Worm (Caenorhabditis elegans): ENCODE results near the gene K11D12.13.

The K11D12.13 gene

DNA sequence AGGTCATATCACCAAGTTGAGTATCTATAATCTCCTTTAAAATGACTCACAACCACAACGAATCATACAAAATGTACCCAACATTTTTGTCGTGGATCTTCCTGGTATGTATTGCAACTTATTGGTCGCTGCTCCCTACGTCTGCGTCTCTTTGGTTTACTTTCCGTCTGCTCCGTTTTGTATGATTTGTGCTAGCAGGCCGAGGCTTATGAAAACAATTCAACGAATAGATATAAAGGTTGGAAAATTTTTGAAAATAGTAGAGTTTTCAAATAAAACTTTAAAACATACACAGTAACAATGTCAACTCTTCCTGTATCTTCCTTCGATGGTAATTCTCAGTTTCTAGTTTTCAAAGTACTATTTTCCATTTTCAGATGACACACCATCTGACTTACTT, 31.8 kb upstream of the K11D12.13 start, which contains the start of gene srr-8:
Gene srr-8 (plus strand): TSS at position 301 of the 400 bp plus-strand sequence.
- TF ChIP-seq sox-2 (GFP tag; IDR thresholded peaks at IDR 0.05) (no peak), ets-4 (tag; optimal IDR thresholded peaks at IDR 0.05) (no peak), Y22D7AL.16 (tag; optimal IDR thresholded peaks at IDR 0.05) (no peak), C38D4.7 (GFP tag; optimal IDR thresholded peaks at IDR 0.05) (no peak), npax-4 (tag; optimal IDR thresholded peaks at IDR 0.05) (no peak), ceh-48 (tag; optimal IDR thresholded peaks at IDR 0.05) (no peak), hlh-8 (tag; optimal IDR thresholded peaks at IDR 0.05) (no peak), dmd-4 (tag; optimal IDR thresholded peaks at IDR 0.05; ENCODE audit: borderline replicate concordance) (no peak), ceh-19 (GFP tag; optimal IDR thresholded peaks at IDR 0.05) (no peak)

ce11 chrV:5012193-5012853, 20.9 kb upstream of the K11D12.13 start, which contains the start of gene srr-6:
srr-6 (plus strand) TSS chrV:5012803.
- TF ChIP-seq lin-11 (tag; optimal IDR thresholded peaks at IDR 0.05) (no peak), pqm-1 (tag; optimal IDR thresholded peaks at IDR 0.05) (no peak), gmeb-2 (tag; optimal IDR thresholded peaks at IDR 0.05) (no peak), elt-2 (tag; optimal IDR thresholded peaks at IDR 0.05) (peak; percentile 80), tbx-7 (tag; optimal IDR thresholded peaks at IDR 0.05) (no peak)

ce11 chrV:5016728-5017127, 16.5 kb upstream of the K11D12.13 start:
- TF ChIP-seq ceh-24 (tag; optimal IDR thresholded peaks at IDR 0.05) = no peak
- TF ChIP-seq nhr-11 (tag; optimal IDR thresholded peaks at IDR 0.05) = no peak
- peak; percentile 46 for TF ChIP-seq ceh-14 (tag; optimal IDR thresholded peaks at IDR 0.05)
- TF ChIP-seq ahr-1 (tag; optimal IDR thresholded peaks at IDR 0.05) = no peak
- no peak for TF ChIP-seq ceh-22 (tag; optimal IDR thresholded peaks at IDR 0.05)
- TF ChIP-seq hlh-15 (tag; optimal IDR thresholded peaks at IDR 0.05) = no peak
- TF ChIP-seq unc-42 (tag; optimal IDR thresholded peaks at IDR 0.05) = peak; percentile 29
- TF ChIP-seq ceh-6 (GFP tag; optimal IDR thresholded peaks at IDR 0.05) = no peak

DNA sequence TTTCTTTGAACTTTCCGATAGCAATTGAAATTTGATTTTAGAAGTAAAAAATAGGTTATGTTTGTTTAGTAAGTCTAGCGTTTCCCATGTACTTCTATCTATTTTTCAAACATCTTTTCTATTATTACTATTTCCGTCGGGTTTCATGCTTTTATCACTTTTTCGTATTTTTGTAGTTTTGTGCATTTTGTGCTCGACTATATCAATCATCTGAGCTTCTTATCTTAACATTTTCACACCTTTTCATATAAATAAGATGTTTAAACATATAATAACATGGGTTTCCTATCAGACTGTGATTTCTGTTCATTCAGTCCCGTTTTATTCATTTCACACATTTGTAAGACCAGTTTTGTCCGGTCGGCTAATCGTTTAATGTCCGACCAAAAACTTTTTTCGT, 15.1 kb upstream of the K11D12.13 start:
- TF ChIP-seq ceh-19 (GFP tag; optimal IDR thresholded peaks at IDR 0.05) (no peak), ceh-48 (tag; optimal IDR thresholded peaks at IDR 0.05) (no peak), nfya-1 (tag; optimal IDR thresholded peaks at IDR 0.05) (no peak), C38D4.7 (GFP tag; optimal IDR thresholded peaks at IDR 0.05) (no peak), ahr-1 (tag; optimal IDR thresholded peaks at IDR 0.05) (no peak), ceh-14 (tag; optimal IDR thresholded peaks at IDR 0.05) (no peak), sdc-2 (tag; optimal IDR thresholded peaks at IDR 0.05) (no peak), ceh-45 (GFP tag; IDR thresholded peaks at IDR 0.05) (no peak), unc-3 (GFP tag; conservative IDR thresholded peaks at IDR 0.05) (no peak), unc-3 (tag; optimal IDR thresholded peaks at IDR 0.05) (no peak), gmeb-2 (tag; optimal IDR thresholded peaks at IDR 0.05) (no peak), hlh-15 (tag; optimal IDR thresholded peaks at IDR 0.05) (no peak), pat-9 (tag; optimal IDR thresholded peaks at IDR 0.05) (no peak), T23F11.4 (GFP tag; optimal IDR thresholded peaks at IDR 0.05) (no peak), unc-86 (tag; optimal IDR thresholded peaks at IDR 0.05) (no peak), npax-4 (tag; optimal IDR thresholded peaks at IDR 0.05) (no peak)

- no peak for TF ChIP-seq madf-2 (tag; optimal IDR thresholded peaks at IDR 0.05)
- TF ChIP-seq lin-11 (tag; optimal IDR thresholded peaks at IDR 0.05) = no peak
- no peak for TF ChIP-seq ceh-22 (tag; optimal IDR thresholded peaks at IDR 0.05)
- no peak for TF ChIP-seq unc-42 (tag; optimal IDR thresholded peaks at IDR 0.05)
- no peak for TF ChIP-seq sox-4 (tag; optimal IDR thresholded peaks at IDR 0.05)
- no peak for TF ChIP-seq tbx-7 (tag; optimal IDR thresholded peaks at IDR 0.05)
- TF ChIP-seq syd-9 (tag; optimal IDR thresholded peaks at IDR 0.05) = no peak
- TF ChIP-seq nhr-11 (tag; optimal IDR thresholded peaks at IDR 0.05) = no peak
- no peak for TF ChIP-seq ztf-16 (tag; optimal IDR thresholded peaks at IDR 0.05)
- TF ChIP-seq Y22D7AL.16 (tag; optimal IDR thresholded peaks at IDR 0.05) = no peak
Observed at ce11 chrV:5018810-5019274, 14.4 kb upstream of the K11D12.13 start, which contains the start of gene srr-4. srr-4 (plus strand) TSS chrV:5019224.

Measured in whole organism, late embryonic.